Worm (Caenorhabditis elegans) whole organism, L1 larva: Measurements from ENCODE around the gene R08E3.3.

Experiments
- ama-1 ChIP-seq: fragments of 150-350 bp; optimal IDR thresholded peaks from 2 replicates; lab custom pipeline; 2014
- ceh-82 ChIP-seq, 3 experiments: fragments of 150-350 bp in 1 of 3; sonication (generic microtip) in 2 of 3; optimal IDR thresholded peaks; 2 replicates each; lab custom pipeline; 2014 to 2017; ENCODE audit warnings: missing biosample characterization in 3 of 3, missing genetic modification characterization in 3 of 3
- dpl-1 ChIP-seq, 3 experiments: fragments of 150-350 bp in 2 of 3; sonication (generic microtip) in 1 of 3; optimal IDR thresholded peaks; 2 replicates each; lab custom pipeline; 2014 to 2017; ENCODE audit warnings: missing biosample characterization in 3 of 3, missing genetic modification characterization in 3 of 3, missing genetic modification reagents in 3 of 3
- dsc-1 ChIP-seq: sonication (generic microtip); optimal IDR thresholded peaks from 2 replicates; lab custom pipeline; 2016; ENCODE audit warnings: mild to moderate bottlenecking, missing genetic modification characterization, missing compliant biosample characterization
- fkh-10 ChIP-seq: sonication (generic microtip); optimal IDR thresholded peaks from 2 replicates; lab custom pipeline; 2017; ENCODE audit warnings: missing biosample characterization, missing genetic modification reagents, missing genetic modification characterization
- hlh-17 ChIP-seq: fragments of 200-800 bp; sonication (Bioruptor generic); optimal IDR thresholded peaks from 2 replicates; lab custom pipeline; 2018; ENCODE audit warnings: missing genetic modification characterization, mild to moderate bottlenecking, missing compliant biosample characterization, moderate library complexity, borderline replicate concordance
- mdl-1 ChIP-seq, 2 experiments: fragments of 150-350 bp; optimal IDR thresholded peaks; 2 replicates each; lab custom pipeline; 2014 to 2017; ENCODE audit warnings: missing biosample characterization in 2 of 2, missing genetic modification characterization in 2 of 2, inconsistent platforms in 1 of 2
- nhr-28 ChIP-seq: fragments of 150-350 bp; optimal IDR thresholded peaks from 2 replicates; lab custom pipeline; 2014; ENCODE audit warnings: missing biosample characterization, missing genetic modification characterization
- nhr-76 ChIP-seq: sonication (generic microtip); optimal IDR thresholded peaks from 2 replicates; lab custom pipeline; 2017; ENCODE audit warnings: missing biosample characterization, missing genetic modification characterization
- nhr-85 ChIP-seq: sonication (generic microtip); peaks from one replicate; lab custom pipeline; 2016; ENCODE audit warnings: missing genetic modification characterization, inconsistent platforms, missing compliant biosample characterization
- rnt-1 ChIP-seq: sonication (generic microtip); optimal IDR thresholded peaks from 2 replicates; lab custom pipeline; 2016; ENCODE audit warnings: mild to moderate bottlenecking, missing genetic modification characterization, moderate library complexity, missing compliant biosample characterization
- skn-1 ChIP-seq: fragments of 150-350 bp; optimal IDR thresholded peaks from 2 replicates; lab custom pipeline; 2014; ENCODE audit warnings: missing biosample characterization, missing genetic modification characterization
- unc-130 ChIP-seq: fragments of 150-350 bp; optimal IDR thresholded peaks from 2 replicates; lab custom pipeline; 2017; ENCODE audit warnings: missing biosample characterization, missing genetic modification characterization, inconsistent platforms
- xbp-1 ChIP-seq: sonication (generic microtip); optimal IDR thresholded peaks from 2 replicates; lab custom pipeline; 2016; ENCODE audit warnings: missing genetic modification characterization, missing compliant biosample characterization

DNA sequence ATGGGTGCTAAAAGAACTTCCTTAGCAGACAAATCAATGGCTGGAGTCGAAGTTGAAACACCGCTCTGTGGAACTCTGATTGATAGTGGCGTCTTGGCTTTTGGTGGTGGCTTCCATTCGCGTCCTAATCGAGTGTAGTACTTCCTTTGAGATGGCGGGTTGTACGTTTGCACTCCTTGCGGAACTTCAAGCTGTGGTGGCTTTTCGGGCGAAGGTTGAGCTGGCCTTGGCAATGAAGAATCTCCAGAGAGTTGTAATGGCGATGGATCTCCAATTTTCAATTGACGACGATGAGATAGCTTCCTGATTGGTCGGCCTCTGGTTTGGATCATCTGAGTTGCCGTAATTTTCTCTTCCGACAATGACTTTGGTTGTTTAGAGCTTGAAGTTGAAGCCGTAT is 22.3 kb downstream of the R08E3.3 start:
- no peak for TF ChIP-seq skn-1 (tag; lab: Kevin White, UChicago)
- TF ChIP-seq rnt-1 = no peak
- no peak for TF ChIP-seq ceh-82 (tag; optimal IDR thresholded peaks at IDR 0.05; lab: Kevin White, UChicago)
- TF ChIP-seq mdl-1 (tag; optimal IDR thresholded peaks at IDR 0.05; lab: Kevin White, UChicago) = no peak
- no peak for TF ChIP-seq hlh-17 (GFP tag; lab: Kevin White, UChicago)
- no peak for TF ChIP-seq dsc-1 (tag; lab: Kevin White, UChicago)
- TF ChIP-seq ama-1 (lab: Kevin White, UChicago) = no peak
- no peak for TF ChIP-seq dpl-1 (GFP tag; optimal IDR thresholded peaks at IDR 0.05; lab: Kevin White, UChicago)
- TF ChIP-seq unc-130 = no peak
- TF ChIP-seq nhr-85 = no peak
- TF ChIP-seq nhr-28 = no peak
- TF ChIP-seq nhr-76 (tag; lab: Kevin White, UChicago) = no peak
- TF ChIP-seq xbp-1 (tag; lab: Kevin White, UChicago) = no peak
- no peak for TF ChIP-seq fkh-10 (GFP tag; lab: Kevin White, UChicago)
